Fruit fly (Drosophila melanogaster) whole organism, embryonic: Measurements from ENCODE around the gene Spt6.
A peak's percentile ranks its signal among the peaks of the same experiment; 100 is the strongest.

Experiments
- Abd-B ChIP-seq: fragments of 200-800 bp; sonication (Bioruptor generic); optimal IDR thresholded peaks from 2 replicates; lab custom pipeline; 2018; ENCODE audit warnings: missing biosample characterization, mild to moderate bottlenecking, missing genetic modification characterization, moderate library complexity
- Atf-2 ChIP-seq: fragments of 200-800 bp; sonication (Bioruptor generic); optimal IDR thresholded peaks from 2 replicates; lab custom pipeline; 2016; ENCODE audit warnings: missing biosample characterization, missing genetic modification characterization
- Bdp1 ChIP-seq: fragments of 200-800 bp; sonication (Bioruptor generic); optimal IDR thresholded peaks from 3 replicates; lab custom pipeline; 2016; ENCODE audit warnings: missing biosample characterization, missing genetic modification characterization
- CG12071 ChIP-seq: fragments of 200-800 bp; sonication (Bioruptor generic); optimal IDR thresholded peaks from 3 replicates; lab custom pipeline; 2018; ENCODE audit warnings: missing biosample characterization, mild to moderate bottlenecking, missing genetic modification characterization
- CG12236 ChIP-seq: fragments of 200-800 bp; sonication (Bioruptor generic); optimal IDR thresholded peaks from 2 replicates; lab custom pipeline; 2016; ENCODE audit warnings: missing biosample characterization, missing genetic modification characterization
- CG12942 ChIP-seq: fragments of 200-800 bp; sonication (Bioruptor generic); optimal IDR thresholded peaks from 3 replicates; lab custom pipeline; 2016; ENCODE audit warnings: missing biosample characterization, missing genetic modification characterization
- CG13624 ChIP-seq: fragments of 200-800 bp; sonication (Bioruptor generic); optimal IDR thresholded peaks from 2 replicates; lab custom pipeline; 2016; ENCODE audit warnings: missing biosample characterization, missing genetic modification characterization
- CG14860 ChIP-seq: fragments of 200-800 bp; sonication (Bioruptor generic); IDR thresholded peaks from 3 replicates; pipeline ENCODE4 v1.3.6; 2022; ENCODE audit warnings: missing biosample characterization, missing genetic modification characterization; ENCODE audit not compliant: partially characterized antibody
- CG1603 ChIP-seq: fragments of 200-800 bp; sonication (Bioruptor generic); optimal IDR thresholded peaks from 2 replicates; lab custom pipeline; 2019; ENCODE audit warnings: missing biosample characterization, mild to moderate bottlenecking, missing genetic modification characterization, moderate library complexity
- CG16779 ChIP-seq: fragments of 200-800 bp; sonication (Bioruptor generic); IDR thresholded peaks from 2 replicates; pipeline ENCODE4 v1.3.6; 2022; ENCODE audit warnings: missing biosample characterization, missing genetic modification characterization
- CG30020 ChIP-seq: fragments of 200-800 bp; optimal IDR thresholded peaks from 2 replicates; lab custom pipeline; 2019; ENCODE audit warnings: missing biosample characterization, mild to moderate bottlenecking, missing genetic modification characterization, moderate library complexity
- CG31441 ChIP-seq: fragments of 200-800 bp; sonication (Bioruptor generic); IDR thresholded peaks from 2 replicates; pipeline ENCODE4 v1.3.6; 2022; ENCODE audit warnings: missing biosample characterization, missing genetic modification characterization
- CG4360 ChIP-seq: fragments of 200-800 bp; sonication (Bioruptor generic); IDR thresholded peaks from 2 replicates; pipeline ENCODE4 v1.3.6; 2022; ENCODE audit warnings: missing biosample characterization, missing genetic modification characterization
- CG6689 ChIP-seq: fragments of 200-800 bp; sonication (Bioruptor generic); IDR thresholded peaks from 2 replicates; pipeline ENCODE4 v1.3.6; 2022; ENCODE audit warnings: missing biosample characterization, missing genetic modification characterization
- CG7786 ChIP-seq: fragments of 200-800 bp; sonication (Bioruptor generic); optimal IDR thresholded peaks from 2 replicates; lab custom pipeline; 2016; ENCODE audit warnings: missing biosample characterization, missing genetic modification characterization
- CG7963 ChIP-seq: fragments of 200-800 bp; sonication (Bioruptor generic); IDR thresholded peaks from 3 replicates; pipeline ENCODE4 v1.3.6; 2022; ENCODE audit warnings: missing biosample characterization, missing genetic modification characterization; ENCODE audit not compliant: partially characterized antibody
- CG9609 ChIP-seq: fragments of 200-800 bp; sonication (Bioruptor generic); optimal IDR thresholded peaks from 3 replicates; lab custom pipeline; 2016; ENCODE audit warnings: missing biosample characterization, missing genetic modification characterization
- Fer1 ChIP-seq: fragments of 200-800 bp; sonication (Bioruptor generic); optimal IDR thresholded peaks from 2 replicates; lab custom pipeline; 2017; ENCODE audit warnings: missing biosample characterization, mild to moderate bottlenecking, missing genetic modification characterization
- Med ChIP-seq: fragments of 200-800 bp; sonication (Bioruptor generic); peaks from one replicate; lab custom pipeline; 2016; ENCODE audit warnings: missing biosample characterization, missing genetic modification characterization, mild to moderate bottlenecking, inconsistent platforms, moderate library complexity
- Nf-YC ChIP-seq: fragments of 200-800 bp; optimal IDR thresholded peaks from 3 replicates; lab custom pipeline; 2019; ENCODE audit warnings: missing biosample characterization, mild to moderate bottlenecking, missing genetic modification characterization, moderate library complexity
- Ptx1 ChIP-seq: fragments of 200-800 bp; sonication (Bioruptor generic); IDR thresholded peaks from 2 replicates; pipeline ENCODE4 v1.3.6; 2022; ENCODE audit warnings: missing biosample characterization, missing genetic modification characterization
- Scr ChIP-seq: fragments of 200-800 bp; sonication (Bioruptor generic); IDR thresholded peaks from 2 replicates; pipeline ENCODE4 v1.3.6; 2022; ENCODE audit warnings: missing biosample characterization, missing genetic modification characterization; ENCODE audit not compliant: partially characterized antibody
- Sry-β ChIP-seq: fragments of 200-800 bp; sonication (Bioruptor generic); optimal IDR thresholded peaks from 2 replicates; lab custom pipeline; 2018; ENCODE audit warnings: missing biosample characterization, mild to moderate bottlenecking, missing genetic modification characterization, moderate library complexity
- Trl ChIP-seq, 3 experiments: fragments of >200 bp in 2 of 3; fragments of 200-800 bp in 1 of 3; sonication (Bioruptor generic) in 1 of 3; optimal IDR thresholded peaks; 2 replicates in 1 of 3; 3 replicates in 2 of 3; lab custom pipeline; 2016 to 2017; ENCODE audit warnings: missing biosample characterization in 1 of 3, missing genetic modification characterization in 1 of 3
- Xrp1 ChIP-seq: fragments of 200-800 bp; sonication (Bioruptor generic); IDR thresholded peaks from 2 replicates; pipeline ENCODE4 v1.3.6; 2022; ENCODE audit warnings: missing biosample characterization, missing genetic modification characterization
- bab2 ChIP-seq: fragments of 200-800 bp; sonication (Bioruptor generic); optimal IDR thresholded peaks from 2 replicates; lab custom pipeline; 2016; ENCODE audit warnings: missing biosample characterization, missing genetic modification characterization
- bcd ChIP-seq: fragments of 200-800 bp; sonication (Bioruptor generic); optimal IDR thresholded peaks from 2 replicates; lab custom pipeline; 2017; ENCODE audit warnings: missing biosample characterization, mild to moderate bottlenecking, missing genetic modification characterization
- bowl ChIP-seq: fragments of 200-800 bp; sonication (Bioruptor generic); IDR thresholded peaks from 2 replicates; pipeline ENCODE4 v1.3.6; 2022; ENCODE audit warnings: missing biosample characterization, missing genetic modification characterization
- hb ChIP-seq: fragments of 200-800 bp; sonication (Bioruptor generic); IDR thresholded peaks from 3 replicates; pipeline ENCODE4 v1.3.6; 2022; ENCODE audit warnings: missing biosample characterization, missing genetic modification characterization; ENCODE audit not compliant: partially characterized antibody
- her ChIP-seq: fragments of 200-800 bp; sonication (Bioruptor generic); optimal IDR thresholded peaks from 2 replicates; lab custom pipeline; 2016; ENCODE audit warnings: missing biosample characterization, missing genetic modification characterization
- ken ChIP-seq: fragments of 200-800 bp; sonication (Bioruptor generic); IDR thresholded peaks from 3 replicates; pipeline ENCODE4 v1.3.6; 2022; ENCODE audit warnings: missing biosample characterization, missing genetic modification characterization
- kni ChIP-seq: fragments of 200-800 bp; sonication (Bioruptor generic); optimal IDR thresholded peaks from 3 replicates; lab custom pipeline; 2017; ENCODE audit warnings: mild to moderate bottlenecking, missing biosample characterization, missing genetic modification reagents, missing genetic modification characterization
- lbe ChIP-seq: fragments of 200-800 bp; sonication (Bioruptor generic); optimal IDR thresholded peaks from 2 replicates; lab custom pipeline; 2016; ENCODE audit warnings: missing biosample characterization, mild to moderate bottlenecking, missing genetic modification characterization
- luna ChIP-seq: fragments of 200-800 bp; sonication (Bioruptor generic); optimal IDR thresholded peaks from 2 replicates; lab custom pipeline; 2016; ENCODE audit warnings: missing biosample characterization, missing genetic modification characterization
- pros ChIP-seq: fragments of 200-800 bp; sonication (Bioruptor generic); optimal IDR thresholded peaks from 3 replicates; lab custom pipeline; 2019; ENCODE audit warnings: missing biosample characterization, mild to moderate bottlenecking, missing genetic modification characterization, moderate library complexity
- repo ChIP-seq: fragments of 200-800 bp; sonication (Bioruptor generic); optimal IDR thresholded peaks from 2 replicates; lab custom pipeline; 2016; ENCODE audit warnings: missing biosample characterization, missing genetic modification characterization
- ro ChIP-seq: fragments of 200-800 bp; sonication (Bioruptor generic); IDR thresholded peaks from 2 replicates; pipeline ENCODE4 v1.3.6; 2022; ENCODE audit warnings: missing biosample characterization, missing genetic modification characterization
- sisA ChIP-seq: fragments of 200-800 bp; sonication (Bioruptor generic); IDR thresholded peaks from 2 replicates; pipeline ENCODE4 v1.3.6; 2022; ENCODE audit warnings: missing biosample characterization, missing genetic modification characterization
- tio ChIP-seq: fragments of 200-800 bp; sonication (Bioruptor generic); optimal IDR thresholded peaks from 2 replicates; lab custom pipeline; 2017; ENCODE audit warnings: missing biosample characterization, missing genetic modification characterization, inconsistent platforms
- twi ChIP-seq: fragments of 200-800 bp; optimal IDR thresholded peaks from 2 replicates; lab custom pipeline; 2019; ENCODE audit warnings: missing biosample characterization, mild to moderate bottlenecking, missing genetic modification characterization, moderate library complexity
- unc-4 ChIP-seq: fragments of 200-800 bp; sonication (Bioruptor generic); IDR thresholded peaks from 2 replicates; pipeline ENCODE4 v1.3.6; 2022; ENCODE audit warnings: missing biosample characterization, missing genetic modification characterization; ENCODE audit not compliant: partially characterized antibody
- zen ChIP-seq: fragments of 200-800 bp; sonication (Bioruptor generic); optimal IDR thresholded peaks from 3 replicates; lab custom pipeline; 2018; ENCODE audit warnings: missing biosample characterization, mild to moderate bottlenecking, missing genetic modification characterization, moderate library complexity

Spt6 gene

dm6 chrX:6278879-6279628, 11.5 kb downstream of the Spt6 start (continued):
- TF ChIP-seq luna (GFP tag; lab: Kevin White, UChicago) (no peak), CG14860 (GFP tag; lab: Robert Waterston, UW) (no peak), unc-4 (peak; percentile 34; the same call in 1 of the 2 replicates), Atf-2 (GFP tag; lab: Kevin White, UChicago) (peak; percentile 33), repo (peak; percentile 14), twi (peak; percentile 55), Scr (GFP tag; lab: Robert Waterston, UW) (0 out of 2 replicates have a peak, but pooled peaks have one; percentile 38), CG1603 (no peak), Trl (optimal IDR thresholded peaks at IDR 0.05; lab: Kevin White, UChicago) (peak; percentile 68 to 82), Trl (GFP tag; optimal IDR thresholded peaks at IDR 0.05; lab: Kevin White, UChicago) (peak; percentile 43), CG16779 (no peak), bab2 (no peak), Xrp1 (GFP tag; lab: Robert Waterston, UW) (no peak), ro (no peak), bowl (GFP tag; lab: Robert Waterston, UW) (no peak), CG12071 (GFP tag; lab: Kevin White, UChicago) (no peak), CG9609 (GFP tag; lab: Kevin White, UChicago) (no peak), CG7786 (GFP tag; lab: Kevin White, UChicago) (no peak), kni (GFP tag; lab: Kevin White, UChicago) (peak; percentile 40), hb (GFP tag; lab: Robert Waterston, UW) (no peak), Bdp1 (no peak), her (GFP tag; lab: Kevin White, UChicago) (no peak), CG7963 (GFP tag; lab: Robert Waterston, UW) (no peak), CG12942 (GFP tag; lab: Kevin White, UChicago) (no peak), Fer1 (GFP tag; lab: Kevin White, UChicago) (peak; percentile 12), CG12236 (no peak), Abd-B (no peak), tio (GFP tag; lab: Kevin White, UChicago) (no peak), pros (no peak), Sry-β (GFP tag; lab: Kevin White, UChicago) (no peak), ken (GFP tag; lab: Robert Waterston, UW) (no peak), bcd (peak; percentile 12), Ptx1 (GFP tag; lab: Robert Waterston, UW) (no peak), Nf-YC (tag; lab: Kevin White, UChicago) (peak; percentile 16), sisA (GFP tag; lab: Robert Waterston, UW) (no peak)

- TF ChIP-seq CG30020 (tag; lab: Kevin White, UChicago) (peak; percentile 87), CG31441 (0 out of 2 replicates have a peak, but pooled peaks have one; percentile 0), zen (tag; lab: Kevin White, UChicago) (peak; percentile 3), CG4360 (no peak), lbe (GFP tag; lab: Kevin White, UChicago) (peak; percentile 51), CG6689 (GFP tag; lab: Robert Waterston, UW) (no peak), pros (peak; percentile 33), Med (GFP tag; lab: Kevin White, UChicago) (peak; percentile 18), CG13624 (peak; percentile 16)
These were observed 12.1 kb downstream of the Spt6 start, which contains the start of gene Ubi-p5E for dm6 chrX:6279629-6280073. Gene Ubi-p5E, minus strand, starts transcription at chrX:6279647.
